Worm (Caenorhabditis elegans) whole organism, L1 larva: ENCODE measurements around the gene abt-4.

ENCODE experiments used
- C04F5.9 ChIP-seq: sonication (generic microtip); optimal IDR thresholded peaks from 2 replicates; lab custom pipeline; 2016; ENCODE audit warnings: missing genetic modification characterization, missing compliant biosample characterization
- C16A3.4 ChIP-seq: fragments of 150-350 bp; optimal IDR thresholded peaks from 2 replicates; lab custom pipeline; 2014; ENCODE audit warnings: missing biosample characterization, missing genetic modification characterization
- F16B12.6 ChIP-seq: fragments of 150-350 bp; optimal IDR thresholded peaks from 2 replicates; lab custom pipeline; 2014; ENCODE audit warnings: missing biosample characterization, missing genetic modification characterization
- Y116A8C.19 ChIP-seq: sonication (generic microtip); optimal IDR thresholded peaks from 2 replicates; lab custom pipeline; 2016; ENCODE audit warnings: missing compliant biosample characterization, missing genetic modification characterization, borderline replicate concordance
- aha-1 ChIP-seq: fragments of 150-350 bp; optimal IDR thresholded peaks from 2 replicates; lab custom pipeline; 2014; ENCODE audit warnings: missing biosample characterization, missing genetic modification characterization
- alr-1 ChIP-seq: fragments of 200-800 bp; sonication (Bioruptor generic); optimal IDR thresholded peaks from 2 replicates; lab custom pipeline; 2018; ENCODE audit warnings: borderline replicate concordance, mild to moderate bottlenecking, missing genetic modification characterization, missing compliant biosample characterization
- aly-2 ChIP-seq: fragments of 150-350 bp; optimal IDR thresholded peaks from 2 replicates; lab custom pipeline; 2014; ENCODE audit warnings: missing biosample characterization, missing genetic modification characterization
- blmp-1 ChIP-seq: fragments of 150-350 bp; optimal IDR thresholded peaks from 2 replicates; lab custom pipeline; 2014; ENCODE audit warnings: missing biosample characterization, missing genetic modification characterization
- ceh-63 ChIP-seq: fragments of 200-800 bp; sonication (Bioruptor generic); optimal IDR thresholded peaks from 2 replicates; lab custom pipeline; 2018; ENCODE audit warnings: mild to moderate bottlenecking, missing genetic modification characterization, missing compliant biosample characterization
- ceh-88 ChIP-seq: fragments of 200-800 bp; sonication (Bioruptor generic); IDR thresholded peaks from 2 replicates; pipeline ENCODE4 v1.3.6; 2022; ENCODE audit warnings: missing genetic modification characterization, missing compliant biosample characterization
- ceh-90 ChIP-seq: sonication (generic microtip); optimal IDR thresholded peaks from 2 replicates; lab custom pipeline; 2016; ENCODE audit warnings: missing genetic modification characterization, missing compliant biosample characterization
- dpl-1 ChIP-seq, 3 experiments: fragments of 150-350 bp in 2 of 3; sonication (generic microtip) in 1 of 3; optimal IDR thresholded peaks; 2 replicates each; lab custom pipeline; 2014 to 2017; ENCODE audit warnings: missing biosample characterization in 3 of 3, missing genetic modification characterization in 3 of 3, missing genetic modification reagents in 3 of 3
- dsc-1 ChIP-seq: sonication (generic microtip); optimal IDR thresholded peaks from 2 replicates; lab custom pipeline; 2016; ENCODE audit warnings: mild to moderate bottlenecking, missing genetic modification characterization, missing compliant biosample characterization
- efl-1 ChIP-seq, 4 experiments: fragments of 150-350 bp; optimal IDR thresholded peaks in 3 of 4; peaks in 1 of 4; 1 replicate in 1 of 4; 2 replicates in 3 of 4; lab custom pipeline; 2014; ENCODE audit warnings: missing biosample characterization in 2 of 4, missing genetic modification characterization in 2 of 4, missing genetic modification reagents in 2 of 4
- egl-13 ChIP-seq: sonication (generic microtip); optimal IDR thresholded peaks from 2 replicates; lab custom pipeline; 2016; ENCODE audit warnings: missing genotype, missing genetic modification reagents, missing genetic modification characterization, missing compliant biosample characterization
- elt-2 ChIP-seq: sonication (generic microtip); optimal IDR thresholded peaks from 2 replicates; lab custom pipeline; 2016; ENCODE audit warnings: missing genetic modification characterization, mild to moderate bottlenecking, inconsistent platforms, missing compliant biosample characterization, missing genetic modification reagents
- elt-3 ChIP-seq, 6 experiments: fragments of 150-350 bp in 1 of 6; sonication (generic microtip); optimal IDR thresholded peaks; 2 replicates each; lab custom pipeline; 2017 to 2018; ENCODE audit warnings: missing biosample characterization in 6 of 6, missing genetic modification characterization in 6 of 6, inconsistent platforms in 1 of 6
- fkh-10 ChIP-seq: sonication (generic microtip); optimal IDR thresholded peaks from 2 replicates; lab custom pipeline; 2017; ENCODE audit warnings: missing biosample characterization, missing genetic modification reagents, missing genetic modification characterization
- hlh-17 ChIP-seq: fragments of 200-800 bp; sonication (Bioruptor generic); optimal IDR thresholded peaks from 2 replicates; lab custom pipeline; 2018; ENCODE audit warnings: missing genetic modification characterization, mild to moderate bottlenecking, missing compliant biosample characterization, moderate library complexity, borderline replicate concordance
- jun-1 ChIP-seq: fragments of 150-350 bp; optimal IDR thresholded peaks from 2 replicates; lab custom pipeline; 2014; ENCODE audit warnings: missing biosample characterization, missing genetic modification reagents, missing genetic modification characterization
- lin-35 ChIP-seq, 2 experiments: fragments of 150-350 bp; optimal IDR thresholded peaks; 2 replicates each; lab custom pipeline; 2014; ENCODE audit warnings: missing biosample characterization in 2 of 2, missing genetic modification characterization in 2 of 2, missing genetic modification reagents in 2 of 2
- lin-39 ChIP-seq: fragments of 150-350 bp; optimal IDR thresholded peaks from 2 replicates; lab custom pipeline; 2014; ENCODE audit warnings: missing biosample characterization, missing genetic modification reagents, missing genetic modification characterization
- lir-3 ChIP-seq: sonication (generic microtip); optimal IDR thresholded peaks from 2 replicates; lab custom pipeline; 2016; ENCODE audit warnings: mild to moderate bottlenecking, missing genetic modification characterization, moderate library complexity, missing compliant biosample characterization; ENCODE audit not compliant: poor library complexity
- lsy-2 ChIP-seq, 2 experiments: fragments of 150-350 bp; optimal IDR thresholded peaks; 2 replicates each; lab custom pipeline; 2014; ENCODE audit warnings: missing biosample characterization in 2 of 2, missing genetic modification characterization in 2 of 2
- mdl-1 ChIP-seq, 2 experiments: fragments of 150-350 bp; optimal IDR thresholded peaks; 2 replicates each; lab custom pipeline; 2014 to 2017; ENCODE audit warnings: missing biosample characterization in 2 of 2, missing genetic modification characterization in 2 of 2, inconsistent platforms in 1 of 2
- mef-2 ChIP-seq: fragments of 150-350 bp; optimal IDR thresholded peaks from 2 replicates; lab custom pipeline; 2014; ENCODE audit warnings: missing biosample characterization, missing genetic modification characterization
- nhr-11 ChIP-seq: fragments of 150-350 bp; optimal IDR thresholded peaks from 2 replicates; lab custom pipeline; 2014; ENCODE audit warnings: missing biosample characterization, missing genetic modification characterization
- nhr-19 ChIP-seq: fragments of 200-800 bp; sonication (Bioruptor generic); conservative IDR thresholded peaks from 2 replicates; pipeline ENCODE4 v1.3.6; 2022; ENCODE audit warnings: missing genetic modification characterization, missing compliant biosample characterization
- nhr-47 ChIP-seq: sonication (generic microtip); optimal IDR thresholded peaks from 2 replicates; lab custom pipeline; 2016; ENCODE audit warnings: mild to moderate bottlenecking, missing genetic modification characterization, moderate library complexity, missing compliant biosample characterization
- nhr-71 ChIP-seq: sonication (generic microtip); optimal IDR thresholded peaks from 2 replicates; lab custom pipeline; 2016; ENCODE audit warnings: mild to moderate bottlenecking, missing genetic modification characterization, moderate library complexity, missing compliant biosample characterization
- nhr-77 ChIP-seq: fragments of 150-350 bp; optimal IDR thresholded peaks from 2 replicates; lab custom pipeline; 2014; ENCODE audit warnings: missing biosample characterization, missing genetic modification characterization
- nhr-85 ChIP-seq: sonication (generic microtip); peaks from one replicate; lab custom pipeline; 2016; ENCODE audit warnings: missing genetic modification characterization, inconsistent platforms, missing compliant biosample characterization
- nhr-90 ChIP-seq: sonication (generic microtip); optimal IDR thresholded peaks from 2 replicates; lab custom pipeline; 2016; ENCODE audit warnings: mild to moderate bottlenecking, missing genetic modification characterization, missing compliant biosample characterization; ENCODE audit not compliant: poor library complexity
- rnt-1 ChIP-seq: sonication (generic microtip); optimal IDR thresholded peaks from 2 replicates; lab custom pipeline; 2016; ENCODE audit warnings: mild to moderate bottlenecking, missing genetic modification characterization, moderate library complexity, missing compliant biosample characterization
- skn-1 ChIP-seq: fragments of 150-350 bp; optimal IDR thresholded peaks from 2 replicates; lab custom pipeline; 2014; ENCODE audit warnings: missing biosample characterization, missing genetic modification characterization
- snpc-4 ChIP-seq: fragments of 150-350 bp; optimal IDR thresholded peaks from 2 replicates; lab custom pipeline; 2014; ENCODE audit warnings: missing biosample characterization, missing genetic modification characterization
- sox-4 ChIP-seq: sonication (generic microtip); optimal IDR thresholded peaks from 2 replicates; lab custom pipeline; 2016; ENCODE audit warnings: missing genetic modification characterization, missing compliant biosample characterization
- unc-130 ChIP-seq: fragments of 150-350 bp; optimal IDR thresholded peaks from 2 replicates; lab custom pipeline; 2017; ENCODE audit warnings: missing biosample characterization, missing genetic modification characterization, inconsistent platforms
- unc-86 ChIP-seq: sonication (generic microtip); optimal IDR thresholded peaks from 2 replicates; lab custom pipeline; 2016; ENCODE audit warnings: missing genetic modification characterization, missing compliant biosample characterization
- zag-1 ChIP-seq: fragments of 150-350 bp; optimal IDR thresholded peaks from 2 replicates; lab custom pipeline; 2014; ENCODE audit warnings: missing biosample characterization, missing genetic modification characterization
- zip-4 ChIP-seq: fragments of 200-800 bp; sonication (Bioruptor generic); optimal IDR thresholded peaks from 2 replicates; lab custom pipeline; 2018; ENCODE audit warnings: mild to moderate bottlenecking, missing genetic modification characterization, moderate library complexity, missing compliant biosample characterization
- ztf-11 ChIP-seq, 2 experiments: sonication (generic microtip); optimal IDR thresholded peaks; 2 replicates each; lab custom pipeline; 2016 to 2017; ENCODE audit warnings: missing genetic modification characterization in 2 of 2, missing biosample characterization in 1 of 2, missing compliant biosample characterization in 1 of 2
- ztf-4 ChIP-seq: fragments of 150-350 bp; optimal IDR thresholded peaks from 2 replicates; lab custom pipeline; 2014; ENCODE audit warnings: missing biosample characterization, missing genetic modification characterization

abt-4 gene

DNA sequence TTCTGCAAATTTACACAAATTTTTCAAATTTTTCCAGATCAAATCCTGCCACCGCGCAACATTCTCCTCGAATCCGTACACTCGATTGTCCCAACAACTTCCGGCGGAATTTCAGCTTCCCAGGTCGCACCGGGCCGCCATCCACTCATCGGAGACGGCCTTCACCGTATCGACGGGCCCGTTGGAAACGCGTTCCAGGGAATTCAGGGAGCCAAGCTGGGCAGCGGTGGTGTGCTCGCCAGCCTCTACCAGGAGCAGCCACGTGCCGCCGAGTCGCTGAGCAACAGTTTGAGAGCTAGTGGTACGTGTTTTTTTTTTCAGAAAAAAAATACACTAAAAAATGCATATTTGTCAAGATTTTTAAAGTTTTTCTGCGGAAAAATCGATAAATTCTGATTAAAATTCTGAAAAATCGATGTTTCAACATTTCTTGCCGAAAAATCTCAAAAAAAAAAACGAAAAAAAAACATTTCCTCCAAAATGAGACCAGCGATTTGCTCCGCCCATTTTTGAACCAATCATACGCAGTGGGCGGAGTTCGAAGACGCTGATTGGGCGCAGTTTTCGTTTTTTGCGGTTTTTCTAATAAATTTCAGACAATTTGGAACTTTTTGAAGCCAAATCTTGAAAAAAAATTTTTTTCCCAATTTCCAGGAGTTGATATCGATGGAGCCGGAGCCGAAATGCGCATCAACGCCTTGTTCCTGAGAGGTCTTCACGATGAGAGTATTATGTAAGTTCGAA lies 26.6 kb upstream of the abt-4 start:
- no peak for TF ChIP-seq elt-3 (tag; optimal IDR thresholded peaks at IDR 0.05; lab: Kevin White, UChicago)
- TF ChIP-seq nhr-11 (tag; lab: Kevin White, UChicago) = no peak
- no peak for TF ChIP-seq mdl-1 (tag; optimal IDR thresholded peaks at IDR 0.05; lab: Kevin White, UChicago)
- no peak for TF ChIP-seq ceh-88 (GFP tag; lab: Robert Waterston, UW)
- no peak for TF ChIP-seq efl-1 (optimal IDR thresholded peaks at IDR 0.05; lab: Kevin White, UChicago)
- TF ChIP-seq efl-1 (GFP tag; optimal IDR thresholded peaks at IDR 0.05 in 1 of 2; lab: Kevin White, UChicago) = peak in 1 of 2 experiments; percentile 1

DNA sequence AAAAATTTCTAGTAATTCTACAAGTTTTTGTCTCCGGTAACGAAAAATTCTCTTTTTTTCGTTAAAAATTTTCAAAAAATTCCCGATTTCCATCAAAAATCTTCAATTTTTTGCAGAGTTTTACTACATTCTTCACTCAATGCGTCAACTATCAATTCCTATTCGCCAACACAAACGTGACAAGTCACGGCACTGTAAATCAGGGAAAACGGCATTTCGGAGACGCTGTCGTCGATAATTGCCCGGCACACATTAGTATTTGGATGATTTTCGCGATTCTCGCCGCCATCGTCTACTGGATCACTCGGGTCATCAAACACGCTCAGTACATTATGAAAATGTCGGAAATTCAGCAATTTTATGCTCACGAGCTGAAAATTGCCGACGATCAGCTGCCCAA lies 21.3 kb upstream of the abt-4 start:
- TF ChIP-seq dsc-1 (tag; lab: Kevin White, UChicago) (no peak), efl-1 (optimal IDR thresholded peaks at IDR 0.05; lab: Kevin White, UChicago) (no peak), efl-1 (GFP tag; optimal IDR thresholded peaks at IDR 0.05 in 1 of 2; lab: Kevin White, UChicago) (peak in 1 of 2 experiments; percentile 20), skn-1 (tag; lab: Kevin White, UChicago) (no peak)
- TF ChIP-seq, all 84 proteins: peak for 1

DNA sequence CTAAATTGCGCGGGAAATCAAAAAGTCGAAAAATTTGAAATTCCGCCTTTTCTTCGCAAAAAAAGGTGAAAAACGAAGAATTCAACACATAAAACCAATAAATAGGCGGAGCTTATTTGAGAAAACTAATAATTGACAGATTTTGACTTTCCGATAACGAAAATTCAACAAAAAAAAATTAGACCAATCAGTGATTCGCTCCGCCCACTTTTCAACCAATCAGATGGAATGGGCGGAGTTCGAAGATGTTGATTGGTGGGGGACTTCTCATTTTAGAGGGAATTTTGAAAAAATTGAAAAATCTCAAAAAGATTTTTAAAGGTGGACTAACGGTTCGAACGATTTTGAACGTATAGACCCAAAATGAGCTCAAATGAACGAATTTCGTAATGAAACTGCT lies 20.3 kb upstream of the abt-4 start:
- TF ChIP-seq Y116A8C.19 = no peak
- TF ChIP-seq ztf-11 (tag; optimal IDR thresholded peaks at IDR 0.05; lab: Kevin White, UChicago) = no peak
- no peak for TF ChIP-seq F16B12.6 (tag; lab: Kevin White, UChicago)
- TF ChIP-seq C04F5.9 (tag; lab: Kevin White, UChicago) = no peak
- TF ChIP-seq nhr-71 = no peak
- no peak for TF ChIP-seq C16A3.4 (tag; lab: Kevin White, UChicago)
- TF ChIP-seq aly-2 (tag; lab: Kevin White, UChicago) = no peak
- TF ChIP-seq lir-3 (tag; lab: Kevin White, UChicago) = no peak
- TF ChIP-seq elt-2 (tag; lab: Kevin White, UChicago) = no peak
- no peak for TF ChIP-seq snpc-4
- no peak for TF ChIP-seq lin-39 (tag; lab: Kevin White, UChicago)
- no peak for TF ChIP-seq lsy-2 (tag; optimal IDR thresholded peaks at IDR 0.05; lab: Kevin White, UChicago)
- TF ChIP-seq hlh-17 (GFP tag; lab: Kevin White, UChicago) = no peak
- TF ChIP-seq nhr-19 (GFP tag; lab: Robert Waterston, UW) = no peak
- TF ChIP-seq efl-1 (optimal IDR thresholded peaks at IDR 0.05; lab: Kevin White, UChicago) = no peak
- no peak for TF ChIP-seq efl-1 (GFP tag; optimal IDR thresholded peaks at IDR 0.05 in 1 of 2; lab: Kevin White, UChicago)
- no peak for TF ChIP-seq lin-35 (GFP tag; optimal IDR thresholded peaks at IDR 0.05; lab: Kevin White, UChicago)
- TF ChIP-seq unc-130 = no peak

DNA sequence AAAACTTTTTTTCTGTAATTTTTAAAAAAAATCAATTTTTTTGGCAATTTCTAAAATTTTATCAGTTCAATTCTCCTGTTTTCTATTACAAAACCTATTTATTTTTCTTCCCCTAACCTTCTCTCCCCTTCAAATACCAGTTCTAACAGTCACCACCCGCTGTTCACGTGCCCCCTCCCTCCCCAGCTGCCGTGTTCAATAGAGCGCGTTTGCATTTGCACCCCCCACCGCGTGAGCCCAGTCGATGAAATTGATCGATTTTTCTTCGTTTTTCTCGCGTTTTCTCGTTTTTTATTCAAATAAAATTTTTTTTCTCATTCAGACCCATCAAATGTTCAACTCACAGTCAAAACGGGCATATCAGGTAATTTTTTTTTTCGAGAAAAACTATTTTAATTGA lies 18.5 kb upstream of the abt-4 start, which contains the start of gene atg-9:
atg-9 (plus strand) TSS at position 332 of the 400 bp plus-strand sequence.
- TF ChIP-seq lsy-2 (tag; optimal IDR thresholded peaks at IDR 0.05; lab: Kevin White, UChicago) = peak; percentile 70 to 77
- no peak for TF ChIP-seq fkh-10 (GFP tag; lab: Kevin White, UChicago)
- no peak for TF ChIP-seq mef-2 (tag; lab: Kevin White, UChicago)
- no peak for TF ChIP-seq hlh-17 (GFP tag; lab: Kevin White, UChicago)
- TF ChIP-seq efl-1 (optimal IDR thresholded peaks at IDR 0.05; lab: Kevin White, UChicago) = peak; percentile 65 to 71
- TF ChIP-seq efl-1 (GFP tag; optimal IDR thresholded peaks at IDR 0.05 in 1 of 2; lab: Kevin White, UChicago) = peak; percentile 68 to 96
- no peak for TF ChIP-seq sox-4 (tag; lab: Kevin White, UChicago)
- peak; percentile 75 for TF ChIP-seq nhr-19 (GFP tag; lab: Robert Waterston, UW)
- TF ChIP-seq nhr-11 (tag; lab: Kevin White, UChicago) = no peak
- TF ChIP-seq nhr-47 (tag; lab: Kevin White, UChicago) = peak; percentile 63
- TF ChIP-seq nhr-90 (tag; lab: Kevin White, UChicago) = peak; percentile 68
- no peak for TF ChIP-seq aha-1 (tag; lab: Kevin White, UChicago)
- no peak for TF ChIP-seq egl-13 (tag; lab: Kevin White, UChicago)
- TF ChIP-seq ceh-88 (GFP tag; lab: Robert Waterston, UW) = no peak
- TF ChIP-seq jun-1 (tag; lab: Kevin White, UChicago) = no peak
- peak; percentile 55 to 75 (median 67) for TF ChIP-seq dpl-1 (GFP tag; optimal IDR thresholded peaks at IDR 0.05; lab: Kevin White, UChicago)
- TF ChIP-seq Y116A8C.19 = no peak
- TF ChIP-seq rnt-1 (tag; lab: Kevin White, UChicago) = peak; percentile 61
- TF ChIP-seq blmp-1 (tag; lab: Kevin White, UChicago) = peak; percentile 72
- TF ChIP-seq zag-1 = no peak
- TF ChIP-seq nhr-85 (tag; lab: Kevin White, UChicago) = peak; percentile 89
- no peak for TF ChIP-seq zip-4 (GFP tag; lab: Kevin White, UChicago)
- peak; percentile 3 for TF ChIP-seq unc-86 (tag; lab: Kevin White, UChicago)
- no peak for TF ChIP-seq alr-1 (tag; lab: Kevin White, UChicago)
- no peak for TF ChIP-seq ceh-63 (GFP tag; lab: Kevin White, UChicago)
- TF ChIP-seq snpc-4 = peak; percentile 44
- TF ChIP-seq ceh-90 (tag; lab: Kevin White, UChicago) = no peak
- peak; percentile 32 for TF ChIP-seq ztf-4
- peak; percentile 58 for TF ChIP-seq nhr-77 (tag; lab: Kevin White, UChicago)
